Fruit fly (Drosophila melanogaster) whole organism, pupa: ENCODE results near the gene CG9270.
A peak's percentile ranks its signal among the peaks of the same experiment; 100 is the strongest.

ENCODE experiments used
- CG4496 ChIP-seq: fragments of 200-800 bp; sonication (Bioruptor generic); IDR thresholded peaks from 3 replicates; pipeline ENCODE4 v1.3.6; 2022; ENCODE audit warnings: missing biosample characterization, missing genetic modification characterization
- CG8159 ChIP-seq: fragments of 200-800 bp; sonication (Bioruptor generic); optimal IDR thresholded peaks from 3 replicates; lab custom pipeline; 2018; ENCODE audit warnings: missing biosample characterization, mild to moderate bottlenecking, missing genetic modification characterization, moderate library complexity
- CG8301 ChIP-seq: fragments of 200-800 bp; sonication (Bioruptor generic); optimal IDR thresholded peaks from 2 replicates; lab custom pipeline; 2018; ENCODE audit warnings: missing biosample characterization, mild to moderate bottlenecking, missing genetic modification characterization
- EcR ChIP-seq: fragments of 200-800 bp; sonication (Bioruptor generic); optimal IDR thresholded peaks from 3 replicates; lab custom pipeline; 2019; ENCODE audit warnings: missing biosample characterization, missing genetic modification characterization, mild to moderate bottlenecking, moderate library complexity, missing genetic modification reagents
- Ets98B ChIP-seq: fragments of 200-800 bp; sonication (Bioruptor generic); IDR thresholded peaks from 2 replicates; pipeline ENCODE4 v1.3.6; 2022; ENCODE audit warnings: missing biosample characterization, missing genetic modification characterization
- Snoo ChIP-seq: fragments of 200-800 bp; sonication (Bioruptor generic); optimal IDR thresholded peaks from 3 replicates; lab custom pipeline; 2017; ENCODE audit warnings: missing biosample characterization, mild to moderate bottlenecking, missing genetic modification characterization, inconsistent platforms

DNA sequence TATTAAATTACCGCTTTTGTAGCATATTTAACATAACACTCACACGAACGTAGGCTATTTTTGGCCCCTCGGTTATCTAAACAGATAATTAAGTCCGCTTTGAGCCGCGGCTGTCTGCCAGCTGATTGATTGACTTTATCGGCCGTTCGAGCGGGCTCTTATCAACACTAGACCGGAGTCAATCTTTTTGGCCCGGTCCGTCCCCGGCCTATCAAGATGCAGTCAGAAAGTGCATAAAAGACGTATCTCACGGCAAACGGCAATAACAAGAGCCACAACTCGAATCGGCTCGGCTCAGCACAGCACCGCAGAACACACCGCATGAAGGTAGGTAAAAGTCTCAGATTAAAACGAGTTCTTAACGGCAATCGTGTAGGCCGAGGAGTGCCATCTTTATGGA is 31.1 kb upstream of the CG9270 start:
- TF ChIP-seq Ets98B (GFP tag; lab: Robert Waterston, UW): no peak
- peak; percentile 72 for TF ChIP-seq EcR
- no peak for TF ChIP-seq CG8301 (tag; lab: Kevin White, UChicago)
- no peak for TF ChIP-seq Snoo (tag; lab: Kevin White, UChicago)
- 0 out of 3 replicates have a peak, but pooled peaks have one; percentile 27 for TF ChIP-seq CG4496 (GFP tag; lab: Robert Waterston, UW)
- TF ChIP-seq CG8159 (tag; lab: Kevin White, UChicago): no peak
